3 worm cellular contexts compared by ENCODE assay signal in genomic region chrV:8462074-8462473, ce11.
TF ChIP-seq lines count a peak whose summit lies in the region.

Gene dnj-22 (minus strand): TSS chrV:8462120.
Gene natc-1 (plus strand): TSS chrV:8462359.

TF ChIP-seq in whole organism, L1 larva, 84 proteins besides CTCF, POLR2A, EP300 and RAD21 (continued from another document and continues in another):
- peak; percentile 63 for TF ChIP-seq ztf-4 (tag; optimal IDR thresholded peaks at IDR 0.05; lab: Kevin White, UChicago)
- TF ChIP-seq Y116A8C.19 (tag; optimal IDR thresholded peaks at IDR 0.05; lab: Kevin White, UChicago; ENCODE audit: borderline replicate concordance), result no peak
- TF ChIP-seq ceh-88 (GFP tag; IDR thresholded peaks at IDR 0.05; lab: Robert Waterston, UW), result peak; percentile 58; the same call in 1 of the 2 replicates
- TF ChIP-seq lin-14 (GFP tag; optimal IDR thresholded peaks at IDR 0.05; lab: Kevin White, UChicago), result peak; percentile 86
- TF ChIP-seq unc-130 (tag; optimal IDR thresholded peaks at IDR 0.05; lab: Kevin White, UChicago), result peak; percentile 80
- TF ChIP-seq pag-3 (tag; optimal IDR thresholded peaks at IDR 0.05; lab: Kevin White, UChicago; ENCODE audit: borderline replicate concordance, insufficient read depth), result no peak
- TF ChIP-seq lsy-2 (tag; optimal IDR thresholded peaks at IDR 0.05; lab: Kevin White, UChicago), result peak; percentile 89 to 93
- peak; percentile 64 for TF ChIP-seq fkh-8 (tag; optimal IDR thresholded peaks at IDR 0.05; lab: Kevin White, UChicago)
- TF ChIP-seq vab-15 (tag; optimal IDR thresholded peaks at IDR 0.05; lab: Kevin White, UChicago), result peak; percentile 39
- TF ChIP-seq lin-39 (tag; optimal IDR thresholded peaks at IDR 0.05; lab: Kevin White, UChicago), result peak; percentile 74
- peak; percentile 32 for TF ChIP-seq C04F5.9 (tag; optimal IDR thresholded peaks at IDR 0.05; lab: Kevin White, UChicago)
- TF ChIP-seq irx-1 (tag; optimal IDR thresholded peaks at IDR 0.05; lab: Kevin White, UChicago), result peak; percentile 66
- TF ChIP-seq jun-1 (tag; optimal IDR thresholded peaks at IDR 0.05; lab: Kevin White, UChicago), result peak; percentile 56
- no peak for TF ChIP-seq sptf-1 (tag; optimal IDR thresholded peaks at IDR 0.05; lab: Kevin White, UChicago)
- TF ChIP-seq elt-2 (tag; optimal IDR thresholded peaks at IDR 0.05; lab: Kevin White, UChicago), result peak; percentile 44
- peak; percentile 47 for TF ChIP-seq hpl-2 (GFP tag; optimal IDR thresholded peaks at IDR 0.05; lab: Kevin White, UChicago)
- TF ChIP-seq lin-35 (GFP tag; optimal IDR thresholded peaks at IDR 0.05; lab: Kevin White, UChicago), result peak; percentile 83 to 89
- no peak for TF ChIP-seq unc-62 (GFP tag; optimal IDR thresholded peaks at IDR 0.05; lab: Kevin White, UChicago)
- TF ChIP-seq lin-13 (GFP tag; optimal IDR thresholded peaks at IDR 0.05; lab: Kevin White, UChicago), result peak; percentile 65
- peak in 2 of 6 experiments; percentile 82 to 88 for TF ChIP-seq elt-3 (tag; optimal IDR thresholded peaks at IDR 0.05; lab: Kevin White, UChicago)
- no peak for TF ChIP-seq C34B4.2 (tag; optimal IDR thresholded peaks at IDR 0.05; lab: Kevin White, UChicago)
- peak; percentile 84 for TF ChIP-seq aly-2 (tag; optimal IDR thresholded peaks at IDR 0.05; lab: Kevin White, UChicago)
- TF ChIP-seq hlh-17 (GFP tag; optimal IDR thresholded peaks at IDR 0.05; lab: Kevin White, UChicago; ENCODE audit: borderline replicate concordance), result no peak
- TF ChIP-seq grh-1 (GFP tag; IDR thresholded peaks at IDR 0.05; lab: Robert Waterston, UW), result 0 out of 2 replicates have a peak, but pooled peaks have one; percentile 17
- peak; percentile 59 for TF ChIP-seq egl-13 (tag; optimal IDR thresholded peaks at IDR 0.05; lab: Kevin White, UChicago)
- peak; percentile 82 for TF ChIP-seq nhr-19 (GFP tag; conservative IDR thresholded peaks at IDR 0.05; lab: Robert Waterston, UW)
- no peak for TF ChIP-seq nhr-28 (tag; optimal IDR thresholded peaks at IDR 0.05; lab: Kevin White, UChicago)
- TF ChIP-seq ceh-63 (GFP tag; optimal IDR thresholded peaks at IDR 0.05; lab: Kevin White, UChicago), result no peak
- TF ChIP-seq hlh-4 (tag; optimal IDR thresholded peaks at IDR 0.05; lab: Kevin White, UChicago), result no peak
- TF ChIP-seq dpl-1 (GFP tag; optimal IDR thresholded peaks at IDR 0.05; lab: Kevin White, UChicago), result peak; percentile 73 to 83 (median 79)
- TF ChIP-seq nhr-71 (tag; optimal IDR thresholded peaks at IDR 0.05; lab: Kevin White, UChicago), result peak; percentile 91
- peak; percentile 87 for TF ChIP-seq lin-15B (tag; optimal IDR thresholded peaks at IDR 0.05; lab: Kevin White, UChicago)
- peak; percentile 81 for TF ChIP-seq xbp-1 (tag; optimal IDR thresholded peaks at IDR 0.05; lab: Kevin White, UChicago)
- TF ChIP-seq ceh-82 (tag; optimal IDR thresholded peaks at IDR 0.05; lab: Kevin White, UChicago), result peak; percentile 79 to 87 (median 84)
- TF ChIP-seq ces-1 (GFP tag; optimal IDR thresholded peaks at IDR 0.05; lab: Kevin White, UChicago), result peak; percentile 50
- peak; percentile 81 for TF ChIP-seq nhr-90 (tag; optimal IDR thresholded peaks at IDR 0.05; lab: Kevin White, UChicago; ENCODE audit: poor library complexity)
- TF ChIP-seq snu-23 (GFP tag; optimal IDR thresholded peaks at IDR 0.05; lab: Kevin White, UChicago), result peak; percentile 94
- TF ChIP-seq tlp-1 (tag; optimal IDR thresholded peaks at IDR 0.05; lab: Kevin White, UChicago), result no peak
- no peak for TF ChIP-seq zag-1 (tag; optimal IDR thresholded peaks at IDR 0.05; lab: Kevin White, UChicago)
- TF ChIP-seq fkh-4 (tag; optimal IDR thresholded peaks at IDR 0.05; lab: Kevin White, UChicago; ENCODE audit: borderline replicate concordance), result no peak
- TF ChIP-seq rnt-1 (tag; optimal IDR thresholded peaks at IDR 0.05; lab: Kevin White, UChicago), result peak; percentile 75
- peak; percentile 88 for TF ChIP-seq nhr-20 (tag; optimal IDR thresholded peaks at IDR 0.05; lab: Kevin White, UChicago)

TF ChIP-seq in whole organism, L3 larva, 47 proteins besides CTCF, POLR2A, EP300 and RAD21 (continued from another document):
- TF ChIP-seq nhr-237 (tag; optimal IDR thresholded peaks at IDR 0.05; lab: Kevin White, UChicago) (no peak), nhr-28 (tag; optimal IDR thresholded peaks at IDR 0.05; lab: Kevin White, UChicago) (no peak), lin-15B (tag; optimal IDR thresholded peaks at IDR 0.05; lab: Kevin White, UChicago) (peak; percentile 91), zag-1 (tag; optimal IDR thresholded peaks at IDR 0.05; lab: Kevin White, UChicago) (no peak), nhr-77 (tag; optimal IDR thresholded peaks at IDR 0.05; lab: Kevin White, UChicago) (no peak), ceh-9 (tag; optimal IDR thresholded peaks at IDR 0.05; lab: Kevin White, UChicago) (no peak), pqm-1 (tag; optimal IDR thresholded peaks at IDR 0.05; lab: Kevin White, UChicago) (peak; percentile 53), fkh-2 (tag; optimal IDR thresholded peaks at IDR 0.05; lab: Kevin White, UChicago) (no peak), fos-1 (tag; optimal IDR thresholded peaks at IDR 0.05; lab: Kevin White, UChicago) (no peak), elt-2 (tag; optimal IDR thresholded peaks at IDR 0.05; lab: Kevin White, UChicago) (peak; percentile 12), R02D3.7 (tag; optimal IDR thresholded peaks at IDR 0.05; lab: Kevin White, UChicago) (peak; percentile 92), hmg-11 (tag; optimal IDR thresholded peaks at IDR 0.05; lab: Kevin White, UChicago) (peak; percentile 19), ceh-28 (tag; optimal IDR thresholded peaks at IDR 0.05; lab: Kevin White, UChicago) (peak; percentile 15), nfya-1 (tag; optimal IDR thresholded peaks at IDR 0.05; lab: Kevin White, UChicago; ENCODE audit: insufficient read depth) (peak; percentile 82), jun-1 (tag; optimal IDR thresholded peaks at IDR 0.05; lab: Kevin White, UChicago) (no peak), tbx-2 (tag; optimal IDR thresholded peaks at IDR 0.05; lab: Kevin White, UChicago) (no peak), egl-27 (tag; optimal IDR thresholded peaks at IDR 0.05; lab: Kevin White, UChicago) (no peak), mdl-1 (tag; optimal IDR thresholded peaks at IDR 0.05; lab: Kevin White, UChicago) (no peak), ztf-11 (tag; optimal IDR thresholded peaks at IDR 0.05; lab: Kevin White, UChicago) (no peak)

TF ChIP-seq in whole organism, young adult, 124 proteins besides CTCF, POLR2A, EP300 and RAD21 (continued from another document):
- TF ChIP-seq let-607 (tag; optimal IDR thresholded peaks at IDR 0.05; lab: Kevin White, UChicago), result no peak
- TF ChIP-seq ets-4 (GFP tag; optimal IDR thresholded peaks at IDR 0.05; lab: Kevin White, UChicago), result no peak
- TF ChIP-seq madf-6 (GFP tag; IDR thresholded peaks at IDR 0.05; lab: Robert Waterston, UW), result peak; percentile 51; the same call in 1 of the 2 replicates
- no peak for TF ChIP-seq ztf-25 (GFP tag; IDR thresholded peaks at IDR 0.05; lab: Robert Waterston, UW)
- no peak for TF ChIP-seq ceh-58 (GFP tag; IDR thresholded peaks at IDR 0.05; lab: Robert Waterston, UW)
- TF ChIP-seq tbx-9 (tag; optimal IDR thresholded peaks at IDR 0.05; lab: Kevin White, UChicago; ENCODE audit: borderline replicate concordance), result no peak
- no peak for TF ChIP-seq zim-3 (tag; optimal IDR thresholded peaks at IDR 0.05; lab: Kevin White, UChicago)
- TF ChIP-seq F49E8.2 (tag; optimal IDR thresholded peaks at IDR 0.05; lab: Kevin White, UChicago; ENCODE audit: insufficient read depth), result no peak
- TF ChIP-seq cebp-2 (GFP tag; IDR thresholded peaks at IDR 0.05; lab: Robert Waterston, UW), result no peak
- TF ChIP-seq rcor-1 (GFP tag; IDR thresholded peaks at IDR 0.05; lab: Robert Waterston, UW), result no peak
- TF ChIP-seq die-1 (tag; optimal IDR thresholded peaks at IDR 0.05; lab: Kevin White, UChicago), result no peak
- no peak for TF ChIP-seq ztf-28 (GFP tag; IDR thresholded peaks at IDR 0.05; lab: Robert Waterston, UW)
- no peak for TF ChIP-seq atf-7 (tag; optimal IDR thresholded peaks at IDR 0.05; lab: Kevin White, UChicago)
- no peak for TF ChIP-seq ceh-91 (GFP tag; IDR thresholded peaks at IDR 0.05; lab: Robert Waterston, UW)
- no peak for TF ChIP-seq T26A5.8 (tag; optimal IDR thresholded peaks at IDR 0.05; lab: Kevin White, UChicago)
- TF ChIP-seq zfh-2 (GFP tag; conservative IDR thresholded peaks at IDR 0.05; lab: Robert Waterston, UW), result no peak
- peak; percentile 58 for TF ChIP-seq snpc-3.4 (tag; optimal IDR thresholded peaks at IDR 0.05; lab: Kevin White, UChicago)
- TF ChIP-seq pbrm-1 (GFP tag; IDR thresholded peaks at IDR 0.05; lab: Robert Waterston, UW), result no peak; the same call in 1 of the 2 replicates
- no peak for TF ChIP-seq F22D6.2 (tag; optimal IDR thresholded peaks at IDR 0.05; lab: Kevin White, UChicago)
- TF ChIP-seq F10E7.11 (tag; optimal IDR thresholded peaks at IDR 0.05; lab: Kevin White, UChicago), result no peak
- peak; percentile 35 for TF ChIP-seq lin-54 (GFP tag; optimal IDR thresholded peaks at IDR 0.05; lab: Kevin White, UChicago)
- TF ChIP-seq ceh-79 (tag; optimal IDR thresholded peaks at IDR 0.05; lab: Kevin White, UChicago), result no peak
- TF ChIP-seq rpc-1 (optimal IDR thresholded peaks at IDR 0.05; lab: Kevin White, UChicago), result no peak
- no peak for TF ChIP-seq rpc-1 (tag; optimal IDR thresholded peaks at IDR 0.05; lab: Kevin White, UChicago)
- TF ChIP-seq B0336.3 (GFP tag; IDR thresholded peaks at IDR 0.05; lab: Robert Waterston, UW), result no peak
- no peak for TF ChIP-seq madf-10 (tag; optimal IDR thresholded peaks at IDR 0.05; lab: Kevin White, UChicago)
- TF ChIP-seq sdz-38 (tag; optimal IDR thresholded peaks at IDR 0.05; lab: Kevin White, UChicago), result no peak
- TF ChIP-seq snpc-4 (GFP tag; optimal IDR thresholded peaks at IDR 0.05; lab: Kevin White, UChicago), result peak; percentile 38
- peak in 3 of 4 experiments; percentile 14 to 59 (median 59) for TF ChIP-seq snpc-4 (tag; optimal IDR thresholded peaks at IDR 0.05; lab: Kevin White, UChicago)
- peak; percentile 48 for TF ChIP-seq attf-5 (GFP tag; optimal IDR thresholded peaks at IDR 0.05; lab: Kevin White, UChicago)
- TF ChIP-seq ama-1 (optimal IDR thresholded peaks at IDR 0.05; lab: Kevin White, UChicago), result no peak
- TF ChIP-seq ama-1 (GFP tag; optimal IDR thresholded peaks at IDR 0.05; lab: Kevin White, UChicago), result no peak
- no peak for TF ChIP-seq ztf-3 (GFP tag; optimal IDR thresholded peaks at IDR 0.05; lab: Kevin White, UChicago)
- TF ChIP-seq sea-2 (GFP tag; IDR thresholded peaks at IDR 0.05; lab: Robert Waterston, UW), result no peak
- no peak for TF ChIP-seq him-1 (tag; optimal IDR thresholded peaks at IDR 0.05; lab: Kevin White, UChicago)
- TF ChIP-seq athp-1 (tag; optimal IDR thresholded peaks at IDR 0.05; lab: Kevin White, UChicago), result no peak
- no peak for TF ChIP-seq mes-4 (tag; optimal IDR thresholded peaks at IDR 0.05; lab: Kevin White, UChicago)
- TF ChIP-seq mxl-1 (tag; optimal IDR thresholded peaks at IDR 0.05; lab: Kevin White, UChicago), result no peak
